Fruit fly (Drosophila melanogaster): Measurements from ENCODE around the gene Prp4k.

The Prp4k gene

dm6 chr3L:223019-223902 is 12.0 kb upstream of the Prp4k start, which contains the start of the genes pyx and CG33229 (continued):
- TF ChIP-seq Ssrp (tag; optimal IDR thresholded peaks at IDR 0.05), result peak; percentile 82
- peak; percentile 80 for TF ChIP-seq CG4404 (GFP tag; IDR thresholded peaks at IDR 0.05)
- peak; percentile 32 for TF ChIP-seq CG10565 (GFP tag; optimal IDR thresholded peaks at IDR 0.05)
- TF ChIP-seq ara (GFP tag; IDR thresholded peaks at IDR 0.05), result peak; percentile 58
- peak; percentile 35 for TF ChIP-seq CG12299 (tag; optimal IDR thresholded peaks at IDR 0.05)
- peak; percentile 47 for TF ChIP-seq gcm (GFP tag; optimal IDR thresholded peaks at IDR 0.05)
- TF ChIP-seq az2 (GFP tag; optimal IDR thresholded peaks at IDR 0.05), result peak; percentile 87
- TF ChIP-seq stwl (tag; optimal IDR thresholded peaks at IDR 0.05), result peak; percentile 2
- peak; percentile 94 for TF ChIP-seq Hsf (GFP tag; optimal IDR thresholded peaks at IDR 0.05)
- peak in 1 of 2 experiments; percentile 30 for TF ChIP-seq crp (GFP tag; optimal IDR thresholded peaks at IDR 0.05)
- TF ChIP-seq CG30020 (tag; optimal IDR thresholded peaks at IDR 0.05), result peak; percentile 59
- TF ChIP-seq kni (GFP tag; optimal IDR thresholded peaks at IDR 0.05), result peak; percentile 29
- peak; percentile 63 for TF ChIP-seq Hand (GFP tag; optimal IDR thresholded peaks at IDR 0.05)
- no peak for TF ChIP-seq gsb-n (tag; optimal IDR thresholded peaks at IDR 0.05)
- TF ChIP-seq CG10209 (GFP tag; optimal IDR thresholded peaks at IDR 0.05), result peak; percentile 85
- TF ChIP-seq hth (optimal IDR thresholded peaks at IDR 0.05), result no peak
- TF ChIP-seq CG43689 (GFP tag; IDR thresholded peaks at IDR 0.05), result peak; percentile 60
- peak; percentile 89 for TF ChIP-seq Chrac-16 (GFP tag; optimal IDR thresholded peaks at IDR 0.05)
- peak; percentile 27 for TF ChIP-seq Jarid2 (GFP tag; optimal IDR thresholded peaks at IDR 0.05)
- no peak for TF ChIP-seq CG11398 (GFP tag; optimal IDR thresholded peaks at IDR 0.05)
- TF ChIP-seq CG2889 (GFP tag; IDR thresholded peaks at IDR 0.05), result peak; percentile 60; the same call in 2 of the 3 replicates
- peak; percentile 67 for TF ChIP-seq pnt (GFP tag; optimal IDR thresholded peaks at IDR 0.05)
- peak; percentile 12 for TF ChIP-seq CG2202 (tag; optimal IDR thresholded peaks at IDR 0.05)
- TF ChIP-seq Tbp (GFP tag; optimal IDR thresholded peaks at IDR 0.05), result no peak
- TF ChIP-seq D19B (GFP tag; optimal IDR thresholded peaks at IDR 0.05), result peak; percentile 78
- TF ChIP-seq HHEX (GFP tag; optimal IDR thresholded peaks at IDR 0.05), result peak; percentile 81
- peak; percentile 71 for TF ChIP-seq CG13624 (GFP tag; optimal IDR thresholded peaks at IDR 0.05)
- peak; percentile 74 for TF ChIP-seq gcm2 (GFP tag; optimal IDR thresholded peaks at IDR 0.05)
- TF ChIP-seq CHES-1-like (GFP tag; optimal IDR thresholded peaks at IDR 0.05), result peak; percentile 85
- TF ChIP-seq luna (GFP tag; optimal IDR thresholded peaks at IDR 0.05), result peak; percentile 38
- TF ChIP-seq Atf-2 (GFP tag; optimal IDR thresholded peaks at IDR 0.05), result peak; percentile 78
- TF ChIP-seq CG6254 (GFP tag; optimal IDR thresholded peaks at IDR 0.05), result peak; percentile 33
- no peak for TF ChIP-seq eve (GFP tag; optimal IDR thresholded peaks at IDR 0.05)
- TF ChIP-seq CG3163 (GFP tag; optimal IDR thresholded peaks at IDR 0.05), result peak; percentile 16
- peak; percentile 90 for TF ChIP-seq pho (GFP tag; optimal IDR thresholded peaks at IDR 0.05)
- TF ChIP-seq HLH4C (GFP tag; IDR thresholded peaks at IDR 0.05; ENCODE audit: partially characterized antibody), result 0 out of 3 replicates have a peak, but pooled peaks have one; percentile 46
- TF ChIP-seq Hmr (GFP tag; optimal IDR thresholded peaks at IDR 0.05), result peak; percentile 80
- peak; percentile 89 for TF ChIP-seq fu2 (GFP tag; optimal IDR thresholded peaks at IDR 0.05)
- peak; percentile 21 for TF ChIP-seq grn (GFP tag; optimal IDR thresholded peaks at IDR 0.05)
- TF ChIP-seq ken (GFP tag; IDR thresholded peaks at IDR 0.05), result peak; percentile 62
- TF ChIP-seq hb (GFP tag; IDR thresholded peaks at IDR 0.05; ENCODE audit: partially characterized antibody), result no peak
- TF ChIP-seq CG30403 (GFP tag; optimal IDR thresholded peaks at IDR 0.05), result peak; percentile 95
- peak; percentile 72 for TF ChIP-seq oc (tag; optimal IDR thresholded peaks at IDR 0.05)
- TF ChIP-seq repo (GFP tag; optimal IDR thresholded peaks at IDR 0.05), result peak; percentile 57
- TF ChIP-seq CG7963 (GFP tag; IDR thresholded peaks at IDR 0.05; ENCODE audit: partially characterized antibody), result no peak
- no peak for TF ChIP-seq Hr39 (optimal IDR thresholded peaks at IDR 0.05)
- peak; percentile 65 for TF ChIP-seq CG15514 (GFP tag; optimal IDR thresholded peaks at IDR 0.05)
- no peak for TF ChIP-seq MESR4 (GFP tag; optimal IDR thresholded peaks at IDR 0.05)
- peak; percentile 75 for TF ChIP-seq E2f1 (GFP tag; IDR thresholded peaks at IDR 0.05)

All from whole organism, embryonic.